Worm (Caenorhabditis elegans) whole organism, L1 larva: ENCODE data around the gene srg-13.
A peak's percentile ranks its signal among the peaks of the same experiment; 100 is the strongest.

Source experiments
- C04F5.9 ChIP-seq: sonication (generic microtip); optimal IDR thresholded peaks from 2 replicates; lab custom pipeline; 2016; ENCODE audit warnings: missing genetic modification characterization, missing compliant biosample characterization
- C16A3.4 ChIP-seq: fragments of 150-350 bp; optimal IDR thresholded peaks from 2 replicates; lab custom pipeline; 2014; ENCODE audit warnings: missing biosample characterization, missing genetic modification characterization
- C34B4.2 ChIP-seq: sonication (generic microtip); optimal IDR thresholded peaks from 2 replicates; lab custom pipeline; 2017; ENCODE audit warnings: mild to moderate bottlenecking, missing genetic modification characterization, missing compliant biosample characterization
- F16B12.6 ChIP-seq: fragments of 150-350 bp; optimal IDR thresholded peaks from 2 replicates; lab custom pipeline; 2014; ENCODE audit warnings: missing biosample characterization, missing genetic modification characterization
- alr-1 ChIP-seq: fragments of 200-800 bp; sonication (Bioruptor generic); optimal IDR thresholded peaks from 2 replicates; lab custom pipeline; 2018; ENCODE audit warnings: borderline replicate concordance, mild to moderate bottlenecking, missing genetic modification characterization, missing compliant biosample characterization
- blmp-1 ChIP-seq: fragments of 150-350 bp; optimal IDR thresholded peaks from 2 replicates; lab custom pipeline; 2014; ENCODE audit warnings: missing biosample characterization, missing genetic modification characterization
- ceh-63 ChIP-seq: fragments of 200-800 bp; sonication (Bioruptor generic); optimal IDR thresholded peaks from 2 replicates; lab custom pipeline; 2018; ENCODE audit warnings: mild to moderate bottlenecking, missing genetic modification characterization, missing compliant biosample characterization
- ceh-82 ChIP-seq, 3 experiments: fragments of 150-350 bp in 1 of 3; sonication (generic microtip) in 2 of 3; optimal IDR thresholded peaks; 2 replicates each; lab custom pipeline; 2014 to 2017; ENCODE audit warnings: missing biosample characterization in 3 of 3, missing genetic modification characterization in 3 of 3
- ceh-88 ChIP-seq: fragments of 200-800 bp; sonication (Bioruptor generic); IDR thresholded peaks from 2 replicates; pipeline ENCODE4 v1.3.6; 2022; ENCODE audit warnings: missing genetic modification characterization, missing compliant biosample characterization
- dpl-1 ChIP-seq, 3 experiments: fragments of 150-350 bp in 2 of 3; sonication (generic microtip) in 1 of 3; optimal IDR thresholded peaks; 2 replicates each; lab custom pipeline; 2014 to 2017; ENCODE audit warnings: missing biosample characterization in 3 of 3, missing genetic modification characterization in 3 of 3, missing genetic modification reagents in 3 of 3
- dsc-1 ChIP-seq: sonication (generic microtip); optimal IDR thresholded peaks from 2 replicates; lab custom pipeline; 2016; ENCODE audit warnings: mild to moderate bottlenecking, missing genetic modification characterization, missing compliant biosample characterization
- efl-1 ChIP-seq, 4 experiments: fragments of 150-350 bp; optimal IDR thresholded peaks in 3 of 4; peaks in 1 of 4; 1 replicate in 1 of 4; 2 replicates in 3 of 4; lab custom pipeline; 2014; ENCODE audit warnings: missing biosample characterization in 2 of 4, missing genetic modification characterization in 2 of 4, missing genetic modification reagents in 2 of 4
- efl-3 ChIP-seq: fragments of 200-800 bp; sonication (Bioruptor generic); optimal IDR thresholded peaks from 2 replicates; lab custom pipeline; 2018; ENCODE audit warnings: mild to moderate bottlenecking, missing genetic modification characterization, missing compliant biosample characterization
- egl-13 ChIP-seq: sonication (generic microtip); optimal IDR thresholded peaks from 2 replicates; lab custom pipeline; 2016; ENCODE audit warnings: missing genotype, missing genetic modification reagents, missing genetic modification characterization, missing compliant biosample characterization
- egl-27 ChIP-seq, 2 experiments: fragments of 150-350 bp in 1 of 2; sonication (generic microtip); optimal IDR thresholded peaks; 3 replicates each; lab custom pipeline; 2017 to 2018; ENCODE audit warnings: missing biosample characterization in 2 of 2, missing genetic modification characterization in 2 of 2, missing genetic modification reagents in 2 of 2
- elt-2 ChIP-seq: sonication (generic microtip); optimal IDR thresholded peaks from 2 replicates; lab custom pipeline; 2016; ENCODE audit warnings: missing genetic modification characterization, mild to moderate bottlenecking, inconsistent platforms, missing compliant biosample characterization, missing genetic modification reagents
- ets-5 ChIP-seq: fragments of 200-800 bp; sonication (Bioruptor generic); IDR thresholded peaks from 2 replicates; pipeline ENCODE4 v1.3.6; 2022; ENCODE audit warnings: missing genetic modification characterization, missing compliant biosample characterization
- fkh-8 ChIP-seq: sonication (generic microtip); optimal IDR thresholded peaks from 2 replicates; lab custom pipeline; 2016; ENCODE audit warnings: mild to moderate bottlenecking, missing genetic modification characterization, missing compliant biosample characterization
- grh-1 ChIP-seq: fragments of 200-800 bp; sonication (Bioruptor generic); IDR thresholded peaks from 2 replicates; pipeline ENCODE4 v1.3.6; 2022; ENCODE audit warnings: missing genetic modification reagents, missing genetic modification characterization, missing compliant biosample characterization
- hpl-2 ChIP-seq: fragments of 150-350 bp; optimal IDR thresholded peaks from 2 replicates; lab custom pipeline; 2014; ENCODE audit warnings: missing biosample characterization, missing genetic modification reagents, missing genetic modification characterization
- jun-1 ChIP-seq: fragments of 150-350 bp; optimal IDR thresholded peaks from 2 replicates; lab custom pipeline; 2014; ENCODE audit warnings: missing biosample characterization, missing genetic modification reagents, missing genetic modification characterization
- lin-14 ChIP-seq: fragments of 200-800 bp; sonication (Bioruptor generic); optimal IDR thresholded peaks from 2 replicates; lab custom pipeline; 2018; ENCODE audit warnings: mild to moderate bottlenecking, missing genetic modification characterization, moderate library complexity, missing compliant biosample characterization
- lin-15B ChIP-seq: fragments of 150-350 bp; sonication (generic microtip); optimal IDR thresholded peaks from 3 replicates; lab custom pipeline; 2014; ENCODE audit warnings: missing biosample characterization, missing genetic modification characterization
- lin-35 ChIP-seq, 2 experiments: fragments of 150-350 bp; optimal IDR thresholded peaks; 2 replicates each; lab custom pipeline; 2014; ENCODE audit warnings: missing biosample characterization in 2 of 2, missing genetic modification characterization in 2 of 2, missing genetic modification reagents in 2 of 2
- lin-39 ChIP-seq: fragments of 150-350 bp; optimal IDR thresholded peaks from 2 replicates; lab custom pipeline; 2014; ENCODE audit warnings: missing biosample characterization, missing genetic modification reagents, missing genetic modification characterization
- lsy-2 ChIP-seq, 2 experiments: fragments of 150-350 bp; optimal IDR thresholded peaks; 2 replicates each; lab custom pipeline; 2014; ENCODE audit warnings: missing biosample characterization in 2 of 2, missing genetic modification characterization in 2 of 2
- mep-1 ChIP-seq: fragments of 150-350 bp; optimal IDR thresholded peaks from 2 replicates; lab custom pipeline; 2014; ENCODE audit warnings: missing biosample characterization, missing genetic modification characterization
- nhr-11 ChIP-seq: fragments of 150-350 bp; optimal IDR thresholded peaks from 2 replicates; lab custom pipeline; 2014; ENCODE audit warnings: missing biosample characterization, missing genetic modification characterization
- nhr-19 ChIP-seq: fragments of 200-800 bp; sonication (Bioruptor generic); conservative IDR thresholded peaks from 2 replicates; pipeline ENCODE4 v1.3.6; 2022; ENCODE audit warnings: missing genetic modification characterization, missing compliant biosample characterization
- nhr-20 ChIP-seq: sonication (generic microtip); optimal IDR thresholded peaks from 2 replicates; lab custom pipeline; 2016; ENCODE audit warnings: mild to moderate bottlenecking, missing genetic modification characterization, missing compliant biosample characterization
- nhr-237 ChIP-seq: fragments of 150-350 bp; optimal IDR thresholded peaks from 2 replicates; lab custom pipeline; 2014; ENCODE audit warnings: missing biosample characterization, missing genetic modification characterization
- nhr-47 ChIP-seq: sonication (generic microtip); optimal IDR thresholded peaks from 2 replicates; lab custom pipeline; 2016; ENCODE audit warnings: mild to moderate bottlenecking, missing genetic modification characterization, moderate library complexity, missing compliant biosample characterization
- nhr-71 ChIP-seq: sonication (generic microtip); optimal IDR thresholded peaks from 2 replicates; lab custom pipeline; 2016; ENCODE audit warnings: mild to moderate bottlenecking, missing genetic modification characterization, moderate library complexity, missing compliant biosample characterization
- nhr-77 ChIP-seq: fragments of 150-350 bp; optimal IDR thresholded peaks from 2 replicates; lab custom pipeline; 2014; ENCODE audit warnings: missing biosample characterization, missing genetic modification characterization
- nhr-84 ChIP-seq: sonication (generic microtip); optimal IDR thresholded peaks from 2 replicates; lab custom pipeline; 2017; ENCODE audit warnings: missing biosample characterization, missing genetic modification characterization
- pax-3 ChIP-seq: fragments of 200-800 bp; sonication (Bioruptor generic); optimal IDR thresholded peaks from 2 replicates; lab custom pipeline; 2018; ENCODE audit warnings: mild to moderate bottlenecking, missing genetic modification characterization, moderate library complexity, missing compliant biosample characterization
- rnt-1 ChIP-seq: sonication (generic microtip); optimal IDR thresholded peaks from 2 replicates; lab custom pipeline; 2016; ENCODE audit warnings: mild to moderate bottlenecking, missing genetic modification characterization, moderate library complexity, missing compliant biosample characterization
- snpc-4 ChIP-seq: fragments of 150-350 bp; optimal IDR thresholded peaks from 2 replicates; lab custom pipeline; 2014; ENCODE audit warnings: missing biosample characterization, missing genetic modification characterization
- snu-23 ChIP-seq: sonication (generic microtip); optimal IDR thresholded peaks from 2 replicates; lab custom pipeline; 2016; ENCODE audit warnings: missing genetic modification characterization, missing compliant biosample characterization
- sox-4 ChIP-seq: sonication (generic microtip); optimal IDR thresholded peaks from 2 replicates; lab custom pipeline; 2016; ENCODE audit warnings: missing genetic modification characterization, missing compliant biosample characterization
- sptf-1 ChIP-seq: fragments of 150-350 bp; optimal IDR thresholded peaks from 2 replicates; lab custom pipeline; 2014; ENCODE audit warnings: missing biosample characterization, missing genetic modification characterization
- sup-37 ChIP-seq: fragments of 200-800 bp; sonication (Bioruptor generic); optimal IDR thresholded peaks from 2 replicates; lab custom pipeline; 2018; ENCODE audit warnings: mild to moderate bottlenecking, missing genetic modification characterization, missing compliant biosample characterization
- swsn-7 ChIP-seq: sonication (generic microtip); optimal IDR thresholded peaks from 2 replicates; lab custom pipeline; 2016; ENCODE audit warnings: missing genetic modification characterization, missing compliant biosample characterization
- unc-130 ChIP-seq: fragments of 150-350 bp; optimal IDR thresholded peaks from 2 replicates; lab custom pipeline; 2017; ENCODE audit warnings: missing biosample characterization, missing genetic modification characterization, inconsistent platforms
- unc-62 ChIP-seq: fragments of 150-350 bp; optimal IDR thresholded peaks from 2 replicates; lab custom pipeline; 2014; ENCODE audit warnings: missing biosample characterization, missing genetic modification reagents, missing genetic modification characterization
- unc-86 ChIP-seq: sonication (generic microtip); optimal IDR thresholded peaks from 2 replicates; lab custom pipeline; 2016; ENCODE audit warnings: missing genetic modification characterization, missing compliant biosample characterization
- vab-15 ChIP-seq: sonication (generic microtip); optimal IDR thresholded peaks from 2 replicates; lab custom pipeline; 2017; ENCODE audit warnings: missing genotype, mild to moderate bottlenecking, missing genetic modification characterization, missing compliant biosample characterization
- ztf-11 ChIP-seq, 2 experiments: sonication (generic microtip); optimal IDR thresholded peaks; 2 replicates each; lab custom pipeline; 2016 to 2017; ENCODE audit warnings: missing genetic modification characterization in 2 of 2, missing biosample characterization in 1 of 2, missing compliant biosample characterization in 1 of 2
- ztf-4 ChIP-seq: fragments of 150-350 bp; optimal IDR thresholded peaks from 2 replicates; lab custom pipeline; 2014; ENCODE audit warnings: missing biosample characterization, missing genetic modification characterization

The srg-13 gene

DNA sequence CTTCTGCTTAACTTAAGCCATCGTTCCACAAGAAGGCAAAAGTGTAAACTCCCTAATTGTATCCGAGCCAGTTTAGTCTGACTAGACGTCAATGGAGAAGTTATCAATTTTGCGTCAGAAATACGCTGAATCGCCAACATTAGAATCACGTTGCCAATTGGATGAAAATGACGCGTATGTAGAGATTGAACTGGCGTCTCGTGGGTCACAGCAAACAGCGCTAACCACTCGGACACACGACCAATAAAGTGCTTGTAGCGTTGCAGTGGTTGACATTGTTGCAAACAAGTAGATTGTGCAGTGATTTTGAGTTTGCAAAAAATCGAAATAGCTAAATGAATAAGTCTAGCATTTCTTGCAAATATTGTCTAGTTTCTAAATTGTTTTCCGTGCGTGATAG lies 17.5 kb downstream of the srg-13 start (continued):
- TF ChIP-seq ceh-63 (GFP tag; lab: Kevin White, UChicago): no peak
- 0 out of 2 replicates have a peak, but pooled peaks have one; percentile 38 for TF ChIP-seq grh-1 (GFP tag; lab: Robert Waterston, UW)
- no peak for TF ChIP-seq ceh-88 (GFP tag; lab: Robert Waterston, UW)
- TF ChIP-seq nhr-19 (GFP tag; lab: Robert Waterston, UW): peak; percentile 77
- peak; percentile 66 for TF ChIP-seq nhr-77 (tag; lab: Kevin White, UChicago)
- TF ChIP-seq mep-1: peak; percentile 87
- TF ChIP-seq nhr-71 (tag; lab: Kevin White, UChicago): peak; percentile 82
- TF ChIP-seq unc-62 (GFP tag; lab: Kevin White, UChicago): no peak
- TF ChIP-seq jun-1: peak; percentile 37
- peak; percentile 6 for TF ChIP-seq unc-86 (tag; lab: Kevin White, UChicago)
- peak; percentile 87 for TF ChIP-seq snu-23 (GFP tag; lab: Kevin White, UChicago)
- TF ChIP-seq C04F5.9: peak; percentile 46
- TF ChIP-seq ztf-4 (tag; lab: Kevin White, UChicago): peak; percentile 50
- no peak for TF ChIP-seq egl-13 (tag; lab: Kevin White, UChicago)
- TF ChIP-seq efl-1 (optimal IDR thresholded peaks at IDR 0.05; lab: Kevin White, UChicago): peak; percentile 50 to 72
- peak; percentile 32 to 97 for TF ChIP-seq efl-1 (GFP tag; optimal IDR thresholded peaks at IDR 0.05 in 1 of 2; lab: Kevin White, UChicago)
- peak; percentile 71 for TF ChIP-seq elt-2
- no peak for TF ChIP-seq alr-1 (tag; lab: Kevin White, UChicago)
- TF ChIP-seq hpl-2 (GFP tag; lab: Kevin White, UChicago): peak; percentile 25
- TF ChIP-seq ets-5: no peak
- no peak for TF ChIP-seq sptf-1 (tag; lab: Kevin White, UChicago)

ce11 chrIII:4693281-4693680 lies 21.2 kb downstream of the srg-13 start, which contains the start of gene nifk-1:
Gene nifk-1, minus strand, starts transcription at chrIII:4693307.
- no peak for TF ChIP-seq lin-39
- TF ChIP-seq nhr-11: no peak
- TF ChIP-seq nhr-20 (tag; lab: Kevin White, UChicago): peak; percentile 65
- TF ChIP-seq snpc-4 (tag; lab: Kevin White, UChicago): peak; percentile 15
- TF ChIP-seq vab-15 (tag; lab: Kevin White, UChicago): no peak
- TF ChIP-seq C34B4.2 (tag; lab: Kevin White, UChicago): no peak
- TF ChIP-seq swsn-7 (tag; lab: Kevin White, UChicago): peak; percentile 37
- TF ChIP-seq dsc-1 (tag; lab: Kevin White, UChicago): no peak
- TF ChIP-seq sox-4 (tag; lab: Kevin White, UChicago): no peak
- peak; percentile 75 to 84 for TF ChIP-seq lsy-2 (tag; optimal IDR thresholded peaks at IDR 0.05; lab: Kevin White, UChicago)
- TF ChIP-seq pax-3 (tag; lab: Kevin White, UChicago): no peak
- TF ChIP-seq ceh-82 (tag; optimal IDR thresholded peaks at IDR 0.05; lab: Kevin White, UChicago): peak; percentile 23 to 59 (median 43)
- TF ChIP-seq nhr-71 (tag; lab: Kevin White, UChicago): peak; percentile 73
- peak; percentile 68 for TF ChIP-seq mep-1
- TF ChIP-seq unc-86 (tag; lab: Kevin White, UChicago): no peak
- TF ChIP-seq ztf-11 (tag; optimal IDR thresholded peaks at IDR 0.05; lab: Kevin White, UChicago): no peak
- peak; percentile 59 for TF ChIP-seq nhr-19 (GFP tag; lab: Robert Waterston, UW)
- TF ChIP-seq unc-130: peak; percentile 49
- no peak for TF ChIP-seq lin-14 (GFP tag; lab: Kevin White, UChicago)
- peak; percentile 19 for TF ChIP-seq lin-15B (tag; lab: Kevin White, UChicago)
- TF ChIP-seq efl-1 (optimal IDR thresholded peaks at IDR 0.05; lab: Kevin White, UChicago): peak; percentile 66 to 78
- TF ChIP-seq efl-1 (GFP tag; optimal IDR thresholded peaks at IDR 0.05 in 1 of 2; lab: Kevin White, UChicago): peak; percentile 75 to 94
- peak; percentile 80 for TF ChIP-seq C16A3.4 (tag; lab: Kevin White, UChicago)
- no peak for TF ChIP-seq C04F5.9
- no peak for TF ChIP-seq nhr-237 (tag; lab: Kevin White, UChicago)
- TF ChIP-seq fkh-8 (tag; lab: Kevin White, UChicago): peak; percentile 12
- TF ChIP-seq rnt-1 (tag; lab: Kevin White, UChicago): peak; percentile 67
- peak; percentile 29 for TF ChIP-seq blmp-1
- peak; percentile 75 to 86 for TF ChIP-seq lin-35 (GFP tag; optimal IDR thresholded peaks at IDR 0.05; lab: Kevin White, UChicago)
- peak; percentile 61 for TF ChIP-seq nhr-47 (tag; lab: Kevin White, UChicago)
- TF ChIP-seq dpl-1 (GFP tag; optimal IDR thresholded peaks at IDR 0.05; lab: Kevin White, UChicago): peak; percentile 71 to 83 (median 80)
- no peak for TF ChIP-seq egl-27 (tag; optimal IDR thresholded peaks at IDR 0.05; lab: Kevin White, UChicago)
- peak; percentile 21 for TF ChIP-seq jun-1
- no peak for TF ChIP-seq sup-37 (GFP tag; lab: Kevin White, UChicago)
- no peak for TF ChIP-seq egl-13 (tag; lab: Kevin White, UChicago)
- no peak for TF ChIP-seq nhr-84
- no peak for TF ChIP-seq efl-3
- peak; percentile 46 for TF ChIP-seq F16B12.6
- no peak for TF ChIP-seq elt-2
